Fruit fly (Drosophila melanogaster) whole organism, embryonic: ENCODE measurements around the gene Cralbp.

Experiments used
- CG11695 ChIP-seq: fragments of 200-800 bp; sonication (Bioruptor generic); IDR thresholded peaks from 3 replicates; pipeline ENCODE4 v1.3.6; 2022; ENCODE audit warnings: missing biosample characterization, missing genetic modification characterization
- CG12299 ChIP-seq: fragments of 200-800 bp; sonication (Bioruptor generic); optimal IDR thresholded peaks from 2 replicates; lab custom pipeline; 2018; ENCODE audit warnings: missing biosample characterization, mild to moderate bottlenecking, missing genetic modification characterization
- CG13287 ChIP-seq: fragments of 200-800 bp; sonication (Bioruptor generic); IDR thresholded peaks from 2 replicates; pipeline ENCODE4 v1.3.6; 2022; ENCODE audit warnings: missing biosample characterization, missing genetic modification characterization; ENCODE audit not compliant: partially characterized antibody
- CG13894 ChIP-seq: fragments of 200-800 bp; sonication (Bioruptor generic); optimal IDR thresholded peaks from 3 replicates; lab custom pipeline; 2018; ENCODE audit warnings: missing biosample characterization, mild to moderate bottlenecking, missing genetic modification characterization, moderate library complexity
- CG14014 ChIP-seq: fragments of 200-800 bp; sonication (Bioruptor generic); IDR thresholded peaks from 2 replicates; pipeline ENCODE4 v1.3.6; 2022; ENCODE audit warnings: missing biosample characterization, missing genetic modification characterization
- CG14710 ChIP-seq: fragments of 200-800 bp; sonication (Bioruptor generic); optimal IDR thresholded peaks from 3 replicates; lab custom pipeline; 2019; ENCODE audit warnings: missing biosample characterization, mild to moderate bottlenecking, missing genetic modification characterization, moderate library complexity
- CG16815 ChIP-seq: fragments of 200-800 bp; sonication (Bioruptor generic); optimal IDR thresholded peaks from 3 replicates; lab custom pipeline; 2017; ENCODE audit warnings: missing biosample characterization, mild to moderate bottlenecking, missing genetic modification characterization
- CG2120 ChIP-seq: fragments of 200-800 bp; sonication (Bioruptor generic); optimal IDR thresholded peaks from 3 replicates; lab custom pipeline; 2016; ENCODE audit warnings: missing biosample characterization, missing genetic modification characterization
- CG2129 ChIP-seq: fragments of 200-800 bp; sonication (Bioruptor generic); IDR thresholded peaks from 2 replicates; pipeline ENCODE4 v1.3.6; 2022; ENCODE audit warnings: missing biosample characterization, missing genetic modification characterization; ENCODE audit not compliant: partially characterized antibody
- CG2678 ChIP-seq: fragments of 200-800 bp; sonication (Bioruptor generic); optimal IDR thresholded peaks from 3 replicates; lab custom pipeline; 2019; ENCODE audit warnings: missing biosample characterization, mild to moderate bottlenecking, missing genetic modification characterization, moderate library complexity
- CG3995 ChIP-seq: fragments of 200-800 bp; sonication (Bioruptor generic); optimal IDR thresholded peaks from 3 replicates; lab custom pipeline; 2016; ENCODE audit warnings: missing biosample characterization, missing genetic modification characterization
- CG6791 ChIP-seq: fragments of 200-800 bp; sonication (Bioruptor generic); IDR thresholded peaks from 3 replicates; pipeline ENCODE4 v1.3.6; 2022; ENCODE audit warnings: missing biosample characterization, missing genetic modification characterization; ENCODE audit not compliant: partially characterized antibody
- CG7556 ChIP-seq: fragments of 200-800 bp; sonication (Bioruptor generic); optimal IDR thresholded peaks from 2 replicates; lab custom pipeline; 2017; ENCODE audit warnings: missing biosample characterization, mild to moderate bottlenecking, missing genetic modification characterization
- CG7963 ChIP-seq: fragments of 200-800 bp; sonication (Bioruptor generic); IDR thresholded peaks from 3 replicates; pipeline ENCODE4 v1.3.6; 2022; ENCODE audit warnings: missing biosample characterization, missing genetic modification characterization; ENCODE audit not compliant: partially characterized antibody
- CG8290 ChIP-seq, 3 experiments: fragments of 200-800 bp; sonication (Bioruptor generic); optimal IDR thresholded peaks; 2 replicates each; lab custom pipeline; 2016 to 2019; ENCODE audit warnings: missing biosample characterization in 3 of 3, missing genetic modification characterization in 3 of 3, mild to moderate bottlenecking in 2 of 3, moderate library complexity in 1 of 3
- CG8924 ChIP-seq: fragments of 200-800 bp; optimal IDR thresholded peaks from 3 replicates; lab custom pipeline; 2019; ENCODE audit warnings: missing biosample characterization, mild to moderate bottlenecking, missing genetic modification characterization, moderate library complexity
- CG9797 ChIP-seq: fragments of 200-800 bp; sonication (Bioruptor generic); optimal IDR thresholded peaks from 3 replicates; lab custom pipeline; 2018; ENCODE audit warnings: missing biosample characterization, mild to moderate bottlenecking, missing genetic modification characterization
- Camta ChIP-seq: fragments of 200-800 bp; sonication (Bioruptor generic); optimal IDR thresholded peaks from 2 replicates; lab custom pipeline; 2016; ENCODE audit warnings: missing biosample characterization, missing genetic modification characterization
- Dfd ChIP-seq, 2 experiments: fragments of >200 bp; optimal IDR thresholded peaks; 2 replicates each; lab custom pipeline; 2017; ENCODE audit warnings: missing biosample characterization in 2 of 2, missing genetic modification characterization in 2 of 2
- Dp ChIP-seq: fragments of 200-800 bp; sonication (Bioruptor generic); optimal IDR thresholded peaks from 2 replicates; lab custom pipeline; 2018; ENCODE audit warnings: missing biosample characterization, mild to moderate bottlenecking, missing genetic modification characterization, moderate library complexity
- Dref ChIP-seq: fragments of 200-800 bp; sonication (Bioruptor generic); IDR thresholded peaks from 2 replicates; pipeline ENCODE4 v1.3.6; 2022; ENCODE audit warnings: missing biosample characterization, missing genetic modification characterization
- Eip74EF ChIP-seq, 2 experiments: fragments of 200-800 bp in 1 of 2; fragments of >200 bp in 1 of 2; sonication (Bioruptor generic) in 1 of 2; optimal IDR thresholded peaks; 2 replicates each; lab custom pipeline; 2017 to 2019; ENCODE audit warnings: missing biosample characterization in 2 of 2, missing genetic modification characterization in 2 of 2, mild to moderate bottlenecking in 1 of 2, moderate library complexity in 1 of 2
- Jarid2 ChIP-seq: fragments of 200-800 bp; sonication (Bioruptor generic); optimal IDR thresholded peaks from 3 replicates; lab custom pipeline; 2017; ENCODE audit warnings: mild to moderate bottlenecking, missing biosample characterization, missing genetic modification reagents, missing genetic modification characterization
- Kr ChIP-seq: fragments of 200-800 bp; sonication (Bioruptor generic); optimal IDR thresholded peaks from 2 replicates; lab custom pipeline; 2017; ENCODE audit warnings: missing biosample characterization, mild to moderate bottlenecking, missing genetic modification characterization
- Myb ChIP-seq: fragments of 200-800 bp; sonication (Bioruptor generic); optimal IDR thresholded peaks from 2 replicates; lab custom pipeline; 2016; ENCODE audit warnings: missing biosample characterization, missing genetic modification characterization
- Nf-YB ChIP-seq: fragments of 200-800 bp; sonication (Bioruptor generic); optimal IDR thresholded peaks from 3 replicates; lab custom pipeline; 2019; ENCODE audit warnings: missing biosample characterization, mild to moderate bottlenecking, missing genetic modification characterization, moderate library complexity
- Scr ChIP-seq: fragments of 200-800 bp; sonication (Bioruptor generic); IDR thresholded peaks from 2 replicates; pipeline ENCODE4 v1.3.6; 2022; ENCODE audit warnings: missing biosample characterization, missing genetic modification characterization; ENCODE audit not compliant: partially characterized antibody
- Trl ChIP-seq, 3 experiments: fragments of >200 bp in 2 of 3; fragments of 200-800 bp in 1 of 3; sonication (Bioruptor generic) in 1 of 3; optimal IDR thresholded peaks; 2 replicates in 1 of 3; 3 replicates in 2 of 3; lab custom pipeline; 2016 to 2017; ENCODE audit warnings: missing biosample characterization in 1 of 3, missing genetic modification characterization in 1 of 3
- YL-1 ChIP-seq: fragments of 200-800 bp; sonication (Bioruptor generic); optimal IDR thresholded peaks from 3 replicates; lab custom pipeline; 2017; ENCODE audit warnings: missing biosample characterization, mild to moderate bottlenecking, missing genetic modification characterization
- bbx ChIP-seq: fragments of 200-800 bp; sonication (Bioruptor generic); IDR thresholded peaks from 2 replicates; pipeline ENCODE4 v1.3.6; 2022; ENCODE audit warnings: missing biosample characterization, missing genetic modification characterization; ENCODE audit not compliant: partially characterized antibody
- bsh ChIP-seq, 2 experiments: fragments of 200-800 bp; sonication (Bioruptor generic); optimal IDR thresholded peaks; 2 replicates each; lab custom pipeline; 2017 to 2018; ENCODE audit warnings: mild to moderate bottlenecking in 2 of 2, missing biosample characterization in 2 of 2, missing genetic modification characterization in 2 of 2, moderate library complexity in 1 of 2
- caup ChIP-seq: fragments of 200-800 bp; sonication (Bioruptor generic); optimal IDR thresholded peaks from 3 replicates; lab custom pipeline; 2017; ENCODE audit warnings: missing biosample characterization, mild to moderate bottlenecking, missing genetic modification characterization, moderate library complexity; ENCODE audit not compliant: severe bottlenecking
- crc ChIP-seq: fragments of 200-800 bp; sonication (Bioruptor generic); optimal IDR thresholded peaks from 2 replicates; lab custom pipeline; 2016; ENCODE audit warnings: missing biosample characterization, missing genetic modification characterization
- cwo ChIP-seq: fragments of 200-800 bp; sonication (Bioruptor generic); optimal IDR thresholded peaks from 3 replicates; lab custom pipeline; 2017; ENCODE audit warnings: missing biosample characterization, missing genetic modification characterization, mild to moderate bottlenecking, moderate library complexity, missing genetic modification reagents
- ems ChIP-seq: fragments of 200-800 bp; sonication (Bioruptor generic); optimal IDR thresholded peaks from 3 replicates; lab custom pipeline; 2016; ENCODE audit warnings: missing biosample characterization, missing genetic modification characterization
- ewg ChIP-seq: fragments of 200-800 bp; sonication (Bioruptor generic); optimal IDR thresholded peaks from 3 replicates; lab custom pipeline; 2017; ENCODE audit warnings: mild to moderate bottlenecking, missing biosample characterization, missing genetic modification reagents, missing genetic modification characterization
- knrl ChIP-seq: fragments of 200-800 bp; sonication (Bioruptor generic); IDR thresholded peaks from 3 replicates; pipeline ENCODE4 v1.3.6; 2022; ENCODE audit warnings: missing biosample characterization, missing genetic modification characterization; ENCODE audit not compliant: partially characterized antibody
- mld ChIP-seq: fragments of 200-800 bp; sonication (Bioruptor generic); IDR thresholded peaks from 3 replicates; pipeline ENCODE4 v1.3.6; 2022; ENCODE audit warnings: missing biosample characterization, missing genetic modification characterization; ENCODE audit not compliant: partially characterized antibody
- nmo ChIP-seq: fragments of 200-800 bp; sonication (Bioruptor generic); optimal IDR thresholded peaks from 2 replicates; lab custom pipeline; 2018; ENCODE audit warnings: missing biosample characterization, mild to moderate bottlenecking, missing genetic modification characterization, moderate library complexity
- pita ChIP-seq: fragments of 200-800 bp; sonication (Bioruptor generic); optimal IDR thresholded peaks from 2 replicates; lab custom pipeline; 2017; ENCODE audit warnings: missing biosample characterization, mild to moderate bottlenecking, missing genetic modification characterization
- tgo ChIP-seq: fragments of 200-800 bp; sonication (Bioruptor generic); IDR thresholded peaks from 3 replicates; pipeline ENCODE4 v1.3.6; 2022; ENCODE audit warnings: missing biosample characterization, missing genetic modification characterization
- toy ChIP-seq: fragments of 200-800 bp; sonication (Bioruptor generic); IDR thresholded peaks from 2 replicates; pipeline ENCODE4 v1.3.6; 2022; ENCODE audit warnings: missing biosample characterization, missing genetic modification characterization
- tx ChIP-seq: fragments of 200-800 bp; sonication (Bioruptor generic); optimal IDR thresholded peaks from 2 replicates; lab custom pipeline; 2016; ENCODE audit warnings: missing biosample characterization, missing genetic modification characterization
- zfh1 ChIP-seq: fragments of 200-800 bp; sonication (Bioruptor generic); IDR thresholded peaks from 3 replicates; pipeline ENCODE4 v1.3.6; 2022; ENCODE audit warnings: missing biosample characterization, missing genetic modification characterization
- zfh2 ChIP-seq: fragments of 200-800 bp; sonication (Bioruptor generic); optimal IDR thresholded peaks from 2 replicates; lab custom pipeline; 2016; ENCODE audit warnings: missing biosample characterization, missing genetic modification characterization

Gene Cralbp

dm6 chr3L:5751740-5752579 is 34.6 kb downstream of the Cralbp start, which contains the start of gene DnaJ-1 (continued):
- peak; percentile 54 for TF ChIP-seq CG9797 (GFP tag; lab: Kevin White, UChicago)
- TF ChIP-seq CG16815 (GFP tag; lab: Kevin White, UChicago), result no peak
- TF ChIP-seq ems, result peak; percentile 16
- peak in 1 of 2 experiments; percentile 17 for TF ChIP-seq Trl (optimal IDR thresholded peaks at IDR 0.05; lab: Kevin White, UChicago)
- TF ChIP-seq Trl (GFP tag; optimal IDR thresholded peaks at IDR 0.05; lab: Kevin White, UChicago), result no peak
- TF ChIP-seq Scr (GFP tag; lab: Robert Waterston, UW), result peak; percentile 98
- peak; percentile 70 for TF ChIP-seq Dref (GFP tag; lab: Robert Waterston, UW)
- peak; percentile 12; the same call in 1 of the 3 replicates for TF ChIP-seq zfh1 (GFP tag; lab: Robert Waterston, UW)
- peak; percentile 43 for TF ChIP-seq CG2678 (tag; lab: Kevin White, UChicago)
- TF ChIP-seq mld (GFP tag; lab: Robert Waterston, UW), result peak; percentile 95
- peak; percentile 95 for TF ChIP-seq CG7963
- no peak for TF ChIP-seq pita (GFP tag; lab: Kevin White, UChicago)
- peak; percentile 41 for TF ChIP-seq caup (GFP tag; lab: Kevin White, UChicago)
- peak; percentile 29 for TF ChIP-seq CG8290 (GFP tag; optimal IDR thresholded peaks at IDR 0.05; lab: Kevin White, UChicago)
- TF ChIP-seq CG8290 (tag; optimal IDR thresholded peaks at IDR 0.05; lab: Kevin White, UChicago), result peak in 1 of 2 experiments; percentile 19
- no peak for TF ChIP-seq toy (GFP tag; lab: Robert Waterston, UW)
- peak; percentile 98 for TF ChIP-seq CG13287 (GFP tag; lab: Robert Waterston, UW)
- TF ChIP-seq Dp (GFP tag; lab: Kevin White, UChicago), result peak; percentile 71
- TF ChIP-seq zfh2 (GFP tag; lab: Kevin White, UChicago), result no peak
- peak; percentile 96 for TF ChIP-seq bbx (GFP tag; lab: Robert Waterston, UW)
- no peak for TF ChIP-seq Camta (GFP tag; lab: Kevin White, UChicago)
- TF ChIP-seq ewg (GFP tag; lab: Kevin White, UChicago), result peak; percentile 43
- TF ChIP-seq CG14710 (tag; lab: Kevin White, UChicago), result peak; percentile 73
- peak; percentile 35 for TF ChIP-seq CG7556 (GFP tag; lab: Kevin White, UChicago)
- TF ChIP-seq tgo, result peak; percentile 31; the same call in 1 of the 3 replicates
- peak; percentile 34 for TF ChIP-seq Nf-YB (GFP tag; lab: Kevin White, UChicago)
- TF ChIP-seq Kr, result no peak
- peak; percentile 19 to 20 for TF ChIP-seq bsh (GFP tag; optimal IDR thresholded peaks at IDR 0.05; lab: Kevin White, UChicago)
- TF ChIP-seq CG12299 (tag; lab: Kevin White, UChicago), result peak; percentile 37
- TF ChIP-seq tx, result peak; percentile 3
- 0 out of 2 replicates have a peak, but pooled peaks have one; percentile 11 for TF ChIP-seq CG14014 (GFP tag; lab: Robert Waterston, UW)
- TF ChIP-seq Jarid2, result peak; percentile 78
- TF ChIP-seq CG11695 (GFP tag; lab: Robert Waterston, UW), result peak; percentile 7; the same call in 1 of the 3 replicates
- peak; percentile 19 for TF ChIP-seq cwo (GFP tag; lab: Kevin White, UChicago)
- TF ChIP-seq CG8924, result peak; percentile 47
- peak; percentile 75 for TF ChIP-seq CG13894 (tag; lab: Kevin White, UChicago)
- TF ChIP-seq Dfd (GFP tag; optimal IDR thresholded peaks at IDR 0.05; lab: Kevin White, UChicago), result no peak
- no peak for TF ChIP-seq crc (GFP tag; lab: Kevin White, UChicago)
- peak; percentile 99 for TF ChIP-seq knrl
- peak; percentile 70 for TF ChIP-seq Myb (GFP tag; lab: Kevin White, UChicago)
- TF ChIP-seq YL-1 (GFP tag; lab: Kevin White, UChicago), result peak; percentile 92
- peak; percentile 90 for TF ChIP-seq CG3995 (GFP tag; lab: Kevin White, UChicago)
- TF ChIP-seq CG2120 (GFP tag; lab: Kevin White, UChicago), result peak; percentile 30
- TF ChIP-seq CG2129 (GFP tag; lab: Robert Waterston, UW), result peak; percentile 99
- peak; percentile 60 for TF ChIP-seq nmo (GFP tag; lab: Kevin White, UChicago)
- peak in 1 of 2 experiments; percentile 45 for TF ChIP-seq Eip74EF (GFP tag; optimal IDR thresholded peaks at IDR 0.05; lab: Kevin White, UChicago)
- TF ChIP-seq CG6791, result peak; percentile 97
